Worm (Caenorhabditis elegans) whole organism, young adult: ENCODE results near the gene rab-14.

Experiments
- B0019.2 ChIP-seq: fragments of 200-800 bp; sonication (Bioruptor generic); conservative IDR thresholded peaks from 2 replicates; pipeline ENCODE4 v1.3.6; 2022; ENCODE audit warnings: missing genetic modification reagents, missing genetic modification characterization, missing compliant biosample characterization
- B0261.1 ChIP-seq: sonication (generic microtip); optimal IDR thresholded peaks from 2 replicates; lab custom pipeline; 2016; ENCODE audit warnings: mild to moderate bottlenecking, missing genetic modification characterization, moderate library complexity, missing compliant biosample characterization
- B0336.3 ChIP-seq: fragments of 200-800 bp; sonication (Bioruptor generic); IDR thresholded peaks from 2 replicates; pipeline ENCODE4 v1.3.6; 2022; ENCODE audit warnings: missing genetic modification characterization, missing compliant biosample characterization
- C06A6.2 ChIP-seq: fragments of 200-800 bp; sonication (Bioruptor generic); conservative IDR thresholded peaks from 2 replicates; pipeline ENCODE4 v1.3.6; 2022; ENCODE audit warnings: missing genetic modification characterization, missing compliant biosample characterization
- F23B12.7 ChIP-seq: sonication (generic microtip); optimal IDR thresholded peaks from 2 replicates; lab custom pipeline; 2017; ENCODE audit warnings: missing genetic modification characterization, mild to moderate bottlenecking, missing compliant biosample characterization, antibody characterized with exemption, moderate library complexity; ENCODE audit not compliant: insufficient read depth
- F33H1.4 ChIP-seq: fragments of 200-800 bp; sonication (Bioruptor generic); IDR thresholded peaks from 2 replicates; pipeline ENCODE4 v1.3.6; 2022; ENCODE audit warnings: missing genetic modification reagents, missing genetic modification characterization, missing compliant biosample characterization
- F52B5.7 ChIP-seq: sonication (generic microtip); optimal IDR thresholded peaks from 2 replicates; lab custom pipeline; 2016; ENCODE audit warnings: mild to moderate bottlenecking, missing genetic modification characterization, missing compliant biosample characterization
- F57A8.1 ChIP-seq: fragments of 200-800 bp; sonication (Bioruptor generic); optimal IDR thresholded peaks from 2 replicates; lab custom pipeline; 2018; ENCODE audit warnings: mild to moderate bottlenecking, missing genetic modification characterization, moderate library complexity, missing compliant biosample characterization
- K12H6.12 ChIP-seq: fragments of 200-800 bp; sonication (Bioruptor generic); optimal IDR thresholded peaks from 2 replicates; lab custom pipeline; 2018; ENCODE audit warnings: mild to moderate bottlenecking, missing genetic modification characterization, missing compliant biosample characterization
- T07F8.4 ChIP-seq: sonication (generic microtip); optimal IDR thresholded peaks from 2 replicates; lab custom pipeline; 2016; ENCODE audit warnings: mild to moderate bottlenecking, missing genetic modification characterization, moderate library complexity, missing compliant biosample characterization
- akir-1 ChIP-seq: fragments of 200-800 bp; sonication (Bioruptor generic); optimal IDR thresholded peaks from 2 replicates; lab custom pipeline; 2018; ENCODE audit warnings: mild to moderate bottlenecking, missing genetic modification characterization, moderate library complexity, missing compliant biosample characterization
- ama-1 ChIP-seq, 3 experiments: fragments of 150-350 bp in 1 of 3; sonication (generic microtip) in 2 of 3; optimal IDR thresholded peaks; 2 replicates each; lab custom pipeline; 2014 to 2018; ENCODE audit warnings: missing biosample characterization in 2 of 3, missing genetic modification characterization in 2 of 3, missing genetic modification reagents in 2 of 3
- athp-1 ChIP-seq: sonication (generic microtip); optimal IDR thresholded peaks from 2 replicates; lab custom pipeline; 2017; ENCODE audit warnings: mild to moderate bottlenecking, missing genetic modification characterization, missing compliant biosample characterization
- attf-3 ChIP-seq: fragments of 200-800 bp; sonication (Bioruptor generic); conservative IDR thresholded peaks from 2 replicates; pipeline ENCODE4 v1.3.6; 2022; ENCODE audit warnings: missing genetic modification reagents, missing genetic modification characterization, missing compliant biosample characterization
- attf-5 ChIP-seq: fragments of 200-800 bp; sonication (Bioruptor generic); optimal IDR thresholded peaks from 2 replicates; lab custom pipeline; 2018; ENCODE audit warnings: mild to moderate bottlenecking, missing genetic modification characterization, missing compliant biosample characterization
- ccch-3 ChIP-seq: fragments of 200-800 bp; sonication (Bioruptor generic); optimal IDR thresholded peaks from 2 replicates; lab custom pipeline; 2018; ENCODE audit warnings: mild to moderate bottlenecking, missing genetic modification characterization, missing compliant biosample characterization
- ceh-40 ChIP-seq: fragments of 200-800 bp; sonication (Bioruptor generic); IDR thresholded peaks from 2 replicates; pipeline ENCODE4 v1.3.6; 2022; ENCODE audit warnings: missing genetic modification characterization, missing compliant biosample characterization
- ceh-79 ChIP-seq: sonication (generic microtip); optimal IDR thresholded peaks from 2 replicates; lab custom pipeline; 2017; ENCODE audit warnings: mild to moderate bottlenecking, missing genetic modification characterization, missing compliant biosample characterization
- ceh-91 ChIP-seq: fragments of 200-800 bp; sonication (Bioruptor generic); IDR thresholded peaks from 2 replicates; pipeline ENCODE4 v1.3.6; 2022; ENCODE audit warnings: missing genetic modification reagents, missing genetic modification characterization, missing compliant biosample characterization
- dox-1 ChIP-seq: fragments of 200-800 bp; sonication (Bioruptor generic); IDR thresholded peaks from 2 replicates; pipeline ENCODE4 v1.3.6; 2022; ENCODE audit warnings: missing genetic modification reagents, missing genetic modification characterization, missing compliant biosample characterization
- dpl-1 ChIP-seq: fragments of 150-350 bp; optimal IDR thresholded peaks from 2 replicates; lab custom pipeline; 2014; ENCODE audit warnings: missing biosample characterization, missing genetic modification reagents, missing genetic modification characterization
- egrh-3 ChIP-seq: fragments of 200-800 bp; sonication (Bioruptor generic); IDR thresholded peaks from 2 replicates; pipeline ENCODE4 v1.3.6; 2022; ENCODE audit warnings: missing genetic modification reagents, missing genetic modification characterization, missing compliant biosample characterization
- gei-17 ChIP-seq: fragments of 200-800 bp; sonication (Bioruptor generic); optimal IDR thresholded peaks from 2 replicates; lab custom pipeline; 2018; ENCODE audit warnings: mild to moderate bottlenecking, missing genetic modification characterization, missing compliant biosample characterization
- hlh-12 ChIP-seq: sonication (generic microtip); optimal IDR thresholded peaks from 2 replicates; lab custom pipeline; 2016; ENCODE audit warnings: missing genetic modification characterization, missing compliant biosample characterization
- hlh-26 ChIP-seq: fragments of 200-800 bp; sonication (Bioruptor generic); conservative IDR thresholded peaks from 2 replicates; pipeline ENCODE4 v1.3.6; 2022; ENCODE audit warnings: missing genetic modification reagents, missing genetic modification characterization, missing compliant biosample characterization
- hmg-1.2 ChIP-seq: fragments of 200-800 bp; sonication (Bioruptor generic); IDR thresholded peaks from 2 replicates; pipeline ENCODE4 v1.3.6; 2022; ENCODE audit warnings: missing genetic modification reagents, missing genetic modification characterization, missing compliant biosample characterization
- let-526 ChIP-seq: fragments of 200-800 bp; sonication (Bioruptor generic); IDR thresholded peaks from 2 replicates; pipeline ENCODE4 v1.3.6; 2022; ENCODE audit warnings: missing genetic modification reagents, missing genetic modification characterization, missing compliant biosample characterization
- lin-26 ChIP-seq: fragments of 200-800 bp; sonication (Bioruptor generic); IDR thresholded peaks from 2 replicates; pipeline ENCODE4 v1.3.6; 2022; ENCODE audit warnings: missing genetic modification reagents, missing genetic modification characterization, missing compliant biosample characterization
- lin-35 ChIP-seq, 3 experiments: fragments of 150-350 bp in 2 of 3; sonication (generic microtip) in 1 of 3; optimal IDR thresholded peaks; 2 replicates each; lab custom pipeline; 2014 to 2018; ENCODE audit warnings: missing biosample characterization in 3 of 3, missing genetic modification characterization in 3 of 3, missing genetic modification reagents in 3 of 3
- madf-3 ChIP-seq: fragments of 200-800 bp; sonication (Bioruptor generic); IDR thresholded peaks from 2 replicates; pipeline ENCODE4 v1.3.6; 2022; ENCODE audit warnings: missing genetic modification reagents, missing genetic modification characterization, missing compliant biosample characterization
- mcd-1 ChIP-seq: fragments of 200-800 bp; sonication (Bioruptor generic); IDR thresholded peaks from 2 replicates; pipeline ENCODE4 v1.3.6; 2022; ENCODE audit warnings: missing genetic modification reagents, missing genetic modification characterization, missing compliant biosample characterization
- mxl-1 ChIP-seq: sonication (generic microtip); optimal IDR thresholded peaks from 2 replicates; lab custom pipeline; 2016; ENCODE audit warnings: missing genetic modification characterization, missing compliant biosample characterization
- nfyb-1 ChIP-seq: fragments of 200-800 bp; sonication (Bioruptor generic); IDR thresholded peaks from 2 replicates; pipeline ENCODE4 v1.3.6; 2022; ENCODE audit warnings: missing genetic modification reagents, missing genetic modification characterization, missing compliant biosample characterization
- rec-8 ChIP-seq, 2 experiments: sonication (generic microtip); optimal IDR thresholded peaks; 2 replicates each; lab custom pipeline; 2016; ENCODE audit warnings: mild to moderate bottlenecking in 2 of 2, missing genetic modification characterization in 2 of 2, missing genetic modification reagents in 2 of 2, missing genotype in 2 of 2, missing biosample characterization in 1 of 2, missing compliant biosample characterization in 1 of 2, moderate library complexity in 1 of 2
- rpc-1 ChIP-seq, 2 experiments: fragments of 150-350 bp in 1 of 2; sonication (generic microtip) in 1 of 2; optimal IDR thresholded peaks; 2 replicates each; lab custom pipeline; 2014 to 2018; ENCODE audit warnings: missing biosample characterization in 1 of 2, missing genetic modification characterization in 1 of 2, missing genetic modification reagents in 1 of 2, missing genotype in 1 of 2
- sea-2 ChIP-seq: fragments of 200-800 bp; sonication (Bioruptor generic); IDR thresholded peaks from 2 replicates; pipeline ENCODE4 v1.3.6; 2022; ENCODE audit warnings: missing genetic modification characterization, missing compliant biosample characterization
- snpc-3.4 ChIP-seq: sonication (generic microtip); optimal IDR thresholded peaks from 2 replicates; lab custom pipeline; 2017; ENCODE audit warnings: missing genetic modification characterization, mild to moderate bottlenecking, missing compliant biosample characterization, antibody characterized with exemption, moderate library complexity, missing genotype, missing genetic modification reagents
- sptf-2 ChIP-seq: fragments of 200-800 bp; sonication (Bioruptor generic); optimal IDR thresholded peaks from 2 replicates; lab custom pipeline; 2018; ENCODE audit warnings: mild to moderate bottlenecking, missing genetic modification characterization, missing compliant biosample characterization
- tlf-1 ChIP-seq: fragments of 200-800 bp; sonication (Bioruptor generic); optimal IDR thresholded peaks from 2 replicates; lab custom pipeline; 2018; ENCODE audit warnings: mild to moderate bottlenecking, missing genetic modification characterization, missing compliant biosample characterization
- xnd-1 ChIP-seq: sonication (generic microtip); optimal IDR thresholded peaks from 2 replicates; lab custom pipeline; 2016; ENCODE audit warnings: missing genotype, missing genetic modification reagents, missing genetic modification characterization, missing compliant biosample characterization
- ztf-26 ChIP-seq: sonication (generic microtip); optimal IDR thresholded peaks from 2 replicates; lab custom pipeline; 2017; ENCODE audit warnings: missing genetic modification characterization, missing compliant biosample characterization

rab-14 gene

DNA sequence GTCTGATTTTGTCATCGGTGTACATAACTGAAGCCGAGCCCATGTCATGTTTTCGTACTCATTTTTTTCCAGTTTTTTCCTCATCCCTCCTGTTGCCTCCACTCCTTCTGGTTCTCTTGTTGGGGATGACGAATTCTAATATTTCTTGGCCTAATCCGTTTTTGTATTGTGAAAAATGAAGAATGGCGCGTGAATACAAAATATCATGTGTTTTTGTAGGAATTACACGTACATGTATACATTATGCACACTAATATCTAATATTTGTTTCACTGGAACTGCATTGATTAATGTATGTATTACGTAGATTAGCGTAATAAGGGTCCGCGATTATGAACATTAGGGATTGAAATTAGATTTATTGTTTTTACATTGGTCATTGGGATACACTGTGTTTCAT lies 49.2 kb upstream of the rab-14 start:
- TF ChIP-seq xnd-1 (tag; lab: Kevin White, UChicago) (no peak), B0261.1 (tag; lab: Kevin White, UChicago) (no peak), athp-1 (tag; lab: Kevin White, UChicago) (no peak), nfyb-1 (GFP tag; lab: Robert Waterston, UW) (no peak), attf-5 (no peak), T07F8.4 (no peak), sea-2 (GFP tag; lab: Robert Waterston, UW) (no peak), ceh-40 (GFP tag; lab: Robert Waterston, UW) (no peak), gei-17 (no peak), tlf-1 (GFP tag; lab: Kevin White, UChicago) (no peak), ztf-26 (no peak), B0019.2 (GFP tag; lab: Robert Waterston, UW) (no peak), B0336.3 (no peak), hlh-12 (tag; lab: Kevin White, UChicago) (no peak), ama-1 (optimal IDR thresholded peaks at IDR 0.05; lab: Kevin White, UChicago) (no peak), ama-1 (GFP tag; optimal IDR thresholded peaks at IDR 0.05; lab: Kevin White, UChicago) (no peak), snpc-3.4 (tag; lab: Kevin White, UChicago) (no peak), F52B5.7 (tag; lab: Kevin White, UChicago) (no peak), hmg-1.2 (GFP tag; lab: Robert Waterston, UW) (no peak), ccch-3 (GFP tag; lab: Kevin White, UChicago) (no peak)

DNA sequence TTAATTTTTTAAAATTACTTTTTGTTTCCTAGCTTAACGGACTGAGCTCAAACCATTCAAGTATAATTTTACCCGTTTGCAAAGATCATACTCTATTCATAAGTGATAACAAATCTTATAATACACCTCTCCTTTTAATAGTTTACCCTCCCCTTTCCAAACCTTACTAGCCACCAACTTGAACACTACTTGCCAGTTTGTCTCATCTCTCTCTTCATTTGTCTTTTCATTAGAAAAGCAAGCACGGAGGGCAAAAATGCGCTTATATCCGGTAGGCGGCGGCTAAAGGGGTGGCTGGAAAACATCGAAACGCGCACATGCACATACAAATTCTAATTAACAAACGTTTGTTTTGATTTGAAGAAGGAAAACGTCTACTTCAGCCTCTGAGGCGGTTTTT lies 48.5 kb upstream of the rab-14 start:
- TF ChIP-seq F57A8.1 (GFP tag; lab: Kevin White, UChicago), result no peak
- TF ChIP-seq snpc-3.4 (tag; lab: Kevin White, UChicago), result no peak
- no peak for TF ChIP-seq lin-26 (GFP tag; lab: Robert Waterston, UW)
- no peak for TF ChIP-seq mcd-1 (GFP tag; lab: Robert Waterston, UW)
- no peak for TF ChIP-seq C06A6.2 (GFP tag; lab: Robert Waterston, UW)
- TF ChIP-seq rpc-1 (optimal IDR thresholded peaks at IDR 0.05; lab: Kevin White, UChicago), result no peak
- TF ChIP-seq rpc-1 (tag; optimal IDR thresholded peaks at IDR 0.05; lab: Kevin White, UChicago), result no peak
- TF ChIP-seq dox-1 (GFP tag; lab: Robert Waterston, UW), result no peak
- TF ChIP-seq dpl-1, result no peak
- TF ChIP-seq, all 124 proteins: peak for 0

DNA sequence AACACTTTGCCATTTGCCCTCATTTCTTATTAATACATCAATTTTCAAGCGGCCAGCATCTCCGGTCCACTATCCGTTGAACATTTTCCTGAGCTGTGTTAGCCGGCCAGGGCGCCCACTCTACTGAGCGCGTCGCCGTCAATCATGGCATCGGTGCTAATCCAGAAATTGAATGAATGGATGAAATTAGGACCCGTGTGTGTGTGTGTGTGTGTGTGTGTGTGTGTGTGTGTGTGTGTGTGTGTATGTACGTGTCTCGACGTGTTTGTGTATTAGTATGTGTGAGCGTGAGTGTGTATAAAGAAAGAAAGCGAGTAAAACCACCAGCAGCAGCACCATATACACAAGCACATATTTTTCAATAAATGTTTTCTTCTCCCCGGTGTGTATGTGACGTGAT lies 46.8 kb upstream of the rab-14 start:
- TF ChIP-seq akir-1, result no peak
- TF ChIP-seq K12H6.12 (tag; lab: Kevin White, UChicago), result peak; percentile 39
- TF ChIP-seq, all 124 proteins: peak for 1

DNA sequence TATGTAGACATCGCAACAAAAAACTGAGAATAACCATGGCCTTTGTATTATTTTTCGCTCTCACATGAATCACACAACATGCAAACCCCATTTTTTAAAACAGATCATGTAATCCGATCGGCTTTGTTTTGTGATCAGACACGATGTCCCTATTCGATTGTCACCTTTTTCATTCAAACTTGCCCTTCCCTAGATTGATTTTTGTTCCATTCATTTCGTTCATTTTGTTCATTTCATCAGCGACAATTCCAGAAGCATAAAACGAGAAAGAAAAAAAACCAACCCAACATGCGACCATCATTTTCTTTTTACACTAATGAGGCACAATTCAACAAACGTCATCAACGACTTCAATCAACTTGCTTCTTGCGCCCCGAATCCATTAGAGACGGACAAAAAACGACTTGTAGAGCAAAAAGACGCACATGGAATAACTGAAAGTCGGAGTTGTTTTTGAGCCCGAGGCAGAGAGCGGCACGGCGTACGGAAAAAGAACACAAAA lies 44.5 kb upstream of the rab-14 start, which contains the start of gene F59D12.3:
Gene F59D12.3, minus strand, starts transcription at position 51 of the 502 bp plus-strand sequence.
- TF ChIP-seq ceh-79 (tag; lab: Kevin White, UChicago) (no peak), attf-3 (GFP tag; lab: Robert Waterston, UW) (no peak), attf-5 (no peak), ceh-91 (GFP tag; lab: Robert Waterston, UW) (no peak)

DNA sequence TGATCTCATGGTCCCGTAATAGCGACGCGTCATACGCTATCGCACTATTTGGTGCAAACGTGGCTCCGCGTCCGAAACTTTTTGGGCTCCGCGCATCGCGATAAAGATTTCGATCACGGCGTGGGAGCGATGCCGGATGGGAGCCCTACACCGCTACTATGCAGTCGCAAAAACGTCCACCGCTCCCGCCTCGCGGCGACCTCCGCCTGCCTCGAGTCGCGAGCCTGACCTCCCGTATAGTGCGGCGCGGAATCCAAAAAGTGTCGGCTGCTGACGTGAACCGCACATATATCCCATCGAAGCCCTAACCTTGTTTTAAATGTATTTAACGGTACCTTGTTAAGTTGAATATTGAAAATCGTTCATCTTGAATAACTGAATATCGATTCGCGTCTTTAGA lies 44.0 kb upstream of the rab-14 start:
- TF ChIP-seq attf-3 (GFP tag; lab: Robert Waterston, UW) (0 out of 2 replicates have a peak, but pooled peaks have one; percentile 8), rpc-1 (optimal IDR thresholded peaks at IDR 0.05; lab: Kevin White, UChicago) (no peak), rpc-1 (tag; optimal IDR thresholded peaks at IDR 0.05; lab: Kevin White, UChicago) (peak; percentile 9), lin-35 (GFP tag; optimal IDR thresholded peaks at IDR 0.05; lab: Kevin White, UChicago) (no peak), egrh-3 (peak; percentile 63; the same call in 1 of the 2 replicates), madf-3 (GFP tag; lab: Robert Waterston, UW) (no peak), tlf-1 (GFP tag; lab: Kevin White, UChicago) (no peak), ama-1 (optimal IDR thresholded peaks at IDR 0.05; lab: Kevin White, UChicago) (no peak), ama-1 (GFP tag; optimal IDR thresholded peaks at IDR 0.05; lab: Kevin White, UChicago) (no peak), hlh-26 (GFP tag; lab: Robert Waterston, UW) (no peak), let-526 (no peak), sptf-2 (GFP tag; lab: Kevin White, UChicago) (no peak), rec-8 (tag; optimal IDR thresholded peaks at IDR 0.05; lab: Kevin White, UChicago) (no peak), dox-1 (GFP tag; lab: Robert Waterston, UW) (no peak), mxl-1 (tag; lab: Kevin White, UChicago) (no peak), F23B12.7 (tag; lab: Kevin White, UChicago) (no peak), ccch-3 (GFP tag; lab: Kevin White, UChicago) (no peak), sea-2 (GFP tag; lab: Robert Waterston, UW) (no peak), F33H1.4 (GFP tag; lab: Robert Waterston, UW) (no peak)
